Fruit fly (Drosophila melanogaster) whole organism, embryonic: ENCODE data around the gene CG15803.

ENCODE experiments used
- Aef1 ChIP-seq: fragments of 200-800 bp; sonication (Bioruptor generic); IDR thresholded peaks from 3 replicates; pipeline ENCODE4 v1.3.6; 2022; ENCODE audit warnings: missing biosample characterization, missing genetic modification characterization
- Asciz ChIP-seq: fragments of 200-800 bp; sonication (Bioruptor generic); optimal IDR thresholded peaks from 2 replicates; lab custom pipeline; 2017; ENCODE audit warnings: missing biosample characterization, mild to moderate bottlenecking, missing genetic modification characterization, missing genetic modification reagents
- Bgb ChIP-seq: fragments of 200-800 bp; sonication (Bioruptor generic); IDR thresholded peaks from 2 replicates; pipeline ENCODE4 v1.3.6; 2022; ENCODE audit warnings: missing biosample characterization, missing genetic modification characterization; ENCODE audit not compliant: partially characterized antibody
- BtbVII ChIP-seq: fragments of 200-800 bp; sonication (Bioruptor generic); optimal IDR thresholded peaks from 3 replicates; lab custom pipeline; 2017; ENCODE audit warnings: missing biosample characterization, mild to moderate bottlenecking, missing genetic modification characterization
- CG11695 ChIP-seq: fragments of 200-800 bp; sonication (Bioruptor generic); IDR thresholded peaks from 3 replicates; pipeline ENCODE4 v1.3.6; 2022; ENCODE audit warnings: missing biosample characterization, missing genetic modification characterization
- CG12299 ChIP-seq: fragments of 200-800 bp; sonication (Bioruptor generic); optimal IDR thresholded peaks from 2 replicates; lab custom pipeline; 2018; ENCODE audit warnings: missing biosample characterization, mild to moderate bottlenecking, missing genetic modification characterization
- CG1233 ChIP-seq: fragments of 200-800 bp; sonication (Bioruptor generic); optimal IDR thresholded peaks from 4 replicates; lab custom pipeline; 2018; ENCODE audit warnings: missing biosample characterization, mild to moderate bottlenecking, missing genetic modification characterization
- CG13123 ChIP-seq: fragments of 200-800 bp; sonication (Bioruptor generic); optimal IDR thresholded peaks from 2 replicates; lab custom pipeline; 2016; ENCODE audit warnings: missing biosample characterization, missing genetic modification characterization
- CG14710 ChIP-seq: fragments of 200-800 bp; sonication (Bioruptor generic); optimal IDR thresholded peaks from 3 replicates; lab custom pipeline; 2019; ENCODE audit warnings: missing biosample characterization, mild to moderate bottlenecking, missing genetic modification characterization, moderate library complexity
- CG15269 ChIP-seq: fragments of 200-800 bp; sonication (Bioruptor generic); optimal IDR thresholded peaks from 2 replicates; lab custom pipeline; 2018; ENCODE audit warnings: missing biosample characterization, mild to moderate bottlenecking, missing genetic modification characterization, moderate library complexity
- CG16863 ChIP-seq: fragments of 200-800 bp; sonication (Bioruptor generic); optimal IDR thresholded peaks from 3 replicates; lab custom pipeline; 2016; ENCODE audit warnings: missing biosample characterization, missing genetic modification characterization
- CG18599 ChIP-seq: fragments of 200-800 bp; sonication (Bioruptor generic); optimal IDR thresholded peaks from 3 replicates; lab custom pipeline; 2017; ENCODE audit warnings: missing biosample characterization, missing genetic modification characterization, mild to moderate bottlenecking, moderate library complexity, missing genetic modification reagents
- CG3065 ChIP-seq: fragments of 200-800 bp; sonication (Bioruptor generic); optimal IDR thresholded peaks from 2 replicates; lab custom pipeline; 2016; ENCODE audit warnings: missing biosample characterization, missing genetic modification characterization
- CG3163 ChIP-seq: fragments of 200-800 bp; sonication (Bioruptor generic); optimal IDR thresholded peaks from 3 replicates; lab custom pipeline; 2016; ENCODE audit warnings: missing biosample characterization, missing genetic modification characterization
- CG3407 ChIP-seq: fragments of 200-800 bp; sonication (Bioruptor generic); optimal IDR thresholded peaks from 2 replicates; lab custom pipeline; 2018; ENCODE audit warnings: missing biosample characterization, mild to moderate bottlenecking, missing genetic modification characterization
- CG34224 ChIP-seq: fragments of 200-800 bp; sonication (Bioruptor generic); IDR thresholded peaks from 3 replicates; pipeline ENCODE4 v1.3.6; 2022; ENCODE audit warnings: missing biosample characterization, missing genetic modification characterization; ENCODE audit not compliant: partially characterized antibody
- CG3726 ChIP-seq: fragments of 200-800 bp; sonication (Bioruptor generic); IDR thresholded peaks from 3 replicates; pipeline ENCODE4, ENCODE4 v1.3.6; 2022; ENCODE audit warnings: missing biosample characterization, missing genetic modification characterization
- CG3838 ChIP-seq: fragments of 200-800 bp; sonication (Bioruptor generic); optimal IDR thresholded peaks from 3 replicates; lab custom pipeline; 2016; ENCODE audit warnings: missing biosample characterization, missing genetic modification characterization
- CG5180 ChIP-seq: fragments of 200-800 bp; sonication (Bioruptor generic); optimal IDR thresholded peaks from 3 replicates; lab custom pipeline; 2017; ENCODE audit warnings: missing biosample characterization, missing genetic modification characterization, mild to moderate bottlenecking, moderate library complexity, missing genetic modification reagents
- CG7556 ChIP-seq: fragments of 200-800 bp; sonication (Bioruptor generic); optimal IDR thresholded peaks from 2 replicates; lab custom pipeline; 2017; ENCODE audit warnings: missing biosample characterization, mild to moderate bottlenecking, missing genetic modification characterization
- CG7987 ChIP-seq: fragments of 200-800 bp; sonication (Bioruptor generic); optimal IDR thresholded peaks from 2 replicates; lab custom pipeline; 2018; ENCODE audit warnings: missing biosample characterization, mild to moderate bottlenecking, missing genetic modification characterization, moderate library complexity
- CG9797 ChIP-seq: fragments of 200-800 bp; sonication (Bioruptor generic); optimal IDR thresholded peaks from 3 replicates; lab custom pipeline; 2018; ENCODE audit warnings: missing biosample characterization, mild to moderate bottlenecking, missing genetic modification characterization
- CoRest ChIP-seq: fragments of 200-800 bp; sonication (Bioruptor generic); optimal IDR thresholded peaks from 3 replicates; lab custom pipeline; 2018; ENCODE audit warnings: missing biosample characterization, mild to moderate bottlenecking, missing genetic modification characterization, moderate library complexity
- D ChIP-seq, 2 experiments: fragments of 200-800 bp in 1 of 2; fragments of >200 bp in 1 of 2; sonication (Bioruptor generic) in 1 of 2; optimal IDR thresholded peaks; 2 replicates in 1 of 2; 3 replicates in 1 of 2; lab custom pipeline; 2017; ENCODE audit warnings: mild to moderate bottlenecking in 1 of 2, missing biosample characterization in 1 of 2, missing genetic modification characterization in 1 of 2, missing genetic modification reagents in 1 of 2
- D19B ChIP-seq: fragments of 200-800 bp; sonication (Bioruptor generic); optimal IDR thresholded peaks from 2 replicates; lab custom pipeline; 2017; ENCODE audit warnings: missing biosample characterization, mild to moderate bottlenecking, missing genetic modification characterization
- Dek ChIP-seq: fragments of 200-800 bp; sonication (Bioruptor generic); optimal IDR thresholded peaks from 3 replicates; lab custom pipeline; 2019; ENCODE audit warnings: missing biosample characterization, mild to moderate bottlenecking, missing genetic modification characterization, moderate library complexity
- Drgx ChIP-seq: fragments of 200-800 bp; sonication (Bioruptor generic); IDR thresholded peaks from 2 replicates; pipeline ENCODE4 v1.3.6; 2022; ENCODE audit warnings: missing biosample characterization, missing genetic modification characterization
- Eip74EF ChIP-seq, 2 experiments: fragments of 200-800 bp in 1 of 2; fragments of >200 bp in 1 of 2; sonication (Bioruptor generic) in 1 of 2; optimal IDR thresholded peaks; 2 replicates each; lab custom pipeline; 2017 to 2019; ENCODE audit warnings: missing biosample characterization in 2 of 2, missing genetic modification characterization in 2 of 2, mild to moderate bottlenecking in 1 of 2, moderate library complexity in 1 of 2
- MESR4 ChIP-seq: fragments of 200-800 bp; sonication (Bioruptor generic); optimal IDR thresholded peaks from 2 replicates; lab custom pipeline; 2018; ENCODE audit warnings: missing biosample characterization, mild to moderate bottlenecking, missing genetic modification characterization, moderate library complexity
- Sox102F ChIP-seq: fragments of 200-800 bp; sonication (Bioruptor generic); optimal IDR thresholded peaks from 2 replicates; lab custom pipeline; 2018; ENCODE audit warnings: missing biosample characterization, mild to moderate bottlenecking, missing genetic modification characterization, moderate library complexity
- Taf1 ChIP-seq: fragments of 200-800 bp; sonication (Bioruptor generic); IDR thresholded peaks from 2 replicates; pipeline ENCODE4 v1.3.6; 2022; ENCODE audit warnings: missing biosample characterization, missing genetic modification characterization
- Xrp1 ChIP-seq: fragments of 200-800 bp; sonication (Bioruptor generic); IDR thresholded peaks from 2 replicates; pipeline ENCODE4 v1.3.6; 2022; ENCODE audit warnings: missing biosample characterization, missing genetic modification characterization
- ara ChIP-seq: fragments of 200-800 bp; sonication (Bioruptor generic); IDR thresholded peaks from 2 replicates; pipeline ENCODE4 v1.3.6; 2022; ENCODE audit warnings: missing biosample characterization, missing genetic modification characterization
- cad ChIP-seq: fragments of >200 bp; optimal IDR thresholded peaks from 2 replicates; lab custom pipeline; 2017; ENCODE audit warnings: missing biosample characterization, missing genetic modification characterization
- cas ChIP-seq: fragments of 200-800 bp; sonication (Bioruptor generic); IDR thresholded peaks from 2 replicates; pipeline ENCODE4 v1.3.6; 2022; ENCODE audit warnings: missing biosample characterization, missing genetic modification characterization
- dpn ChIP-seq, 2 experiments: fragments of 200-800 bp; sonication (Bioruptor generic); optimal IDR thresholded peaks; 3 replicates each; lab custom pipeline; 2016; ENCODE audit warnings: missing biosample characterization in 2 of 2, missing genetic modification characterization in 2 of 2
- dysf ChIP-seq: fragments of 200-800 bp; sonication (Bioruptor generic); IDR thresholded peaks from 3 replicates; pipeline ENCODE4 v1.3.6; 2022; ENCODE audit warnings: missing biosample characterization, missing genetic modification characterization
- ewg ChIP-seq: fragments of 200-800 bp; sonication (Bioruptor generic); optimal IDR thresholded peaks from 3 replicates; lab custom pipeline; 2017; ENCODE audit warnings: mild to moderate bottlenecking, missing biosample characterization, missing genetic modification reagents, missing genetic modification characterization
- fru ChIP-seq: fragments of >200 bp; optimal IDR thresholded peaks from 2 replicates; lab custom pipeline; 2017
- gce ChIP-seq: fragments of 200-800 bp; sonication (Bioruptor generic); IDR thresholded peaks from 3 replicates; pipeline ENCODE4 v1.3.6; 2022; ENCODE audit warnings: missing biosample characterization, missing genetic modification characterization
- gfzf ChIP-seq: fragments of 200-800 bp; sonication (Bioruptor generic); optimal IDR thresholded peaks from 2 replicates; lab custom pipeline; 2016; ENCODE audit warnings: missing biosample characterization, mild to moderate bottlenecking, missing genetic modification characterization, moderate library complexity
- gsb-n ChIP-seq: fragments of 200-800 bp; sonication (Bioruptor generic); optimal IDR thresholded peaks from 3 replicates; lab custom pipeline; 2018; ENCODE audit warnings: missing biosample characterization, mild to moderate bottlenecking, missing genetic modification characterization
- hb ChIP-seq: fragments of 200-800 bp; sonication (Bioruptor generic); IDR thresholded peaks from 3 replicates; pipeline ENCODE4 v1.3.6; 2022; ENCODE audit warnings: missing biosample characterization, missing genetic modification characterization; ENCODE audit not compliant: partially characterized antibody
- kah ChIP-seq: fragments of 200-800 bp; sonication (Bioruptor generic); optimal IDR thresholded peaks from 2 replicates; lab custom pipeline; 2018; ENCODE audit warnings: missing biosample characterization, mild to moderate bottlenecking, missing genetic modification characterization
- mirr ChIP-seq: fragments of 200-800 bp; sonication (Bioruptor generic); optimal IDR thresholded peaks from 3 replicates; lab custom pipeline; 2018; ENCODE audit warnings: missing biosample characterization, mild to moderate bottlenecking, missing genetic modification characterization
- pan ChIP-seq, 4 experiments: fragments of >200 bp in 3 of 4; fragments of 200-800 bp in 1 of 4; sonication (Bioruptor generic) in 1 of 4; optimal IDR thresholded peaks in 3 of 4; IDR thresholded peaks in 1 of 4; 2 replicates each; pipeline versions ENCODE4 v1.3.6 to Lab custom; 2017 to 2022; ENCODE audit warnings: missing biosample characterization in 2 of 4, missing genetic modification characterization in 2 of 4, mixed read lengths in 1 of 4
- sens ChIP-seq: fragments of 200-800 bp; sonication (Bioruptor generic); peaks from one replicate; lab custom pipeline; 2016; ENCODE audit warnings: missing biosample characterization, missing genetic modification characterization
- sens-2 ChIP-seq: fragments of 200-800 bp; sonication (Bioruptor generic); IDR thresholded peaks from 2 replicates; pipeline ENCODE4 v1.3.6; 2022; ENCODE audit warnings: missing biosample characterization, missing genetic modification characterization
- sisA ChIP-seq: fragments of 200-800 bp; sonication (Bioruptor generic); IDR thresholded peaks from 2 replicates; pipeline ENCODE4 v1.3.6; 2022; ENCODE audit warnings: missing biosample characterization, missing genetic modification characterization

Gene CG15803

dm6 chr3R:18298298-18298899 lies 62.1 kb downstream of the CG15803 start (continued):
- TF ChIP-seq CG5180 (GFP tag; lab: Kevin White, UChicago) (no peak), CG7556 (GFP tag; lab: Kevin White, UChicago) (no peak), CG9797 (GFP tag; lab: Kevin White, UChicago) (no peak), fru (no peak), D (optimal IDR thresholded peaks at IDR 0.05; lab: Kevin White, UChicago) (peak; percentile 72), D (GFP tag; optimal IDR thresholded peaks at IDR 0.05; lab: Kevin White, UChicago) (no peak), CG12299 (tag; lab: Kevin White, UChicago) (no peak), kah (GFP tag; lab: Kevin White, UChicago) (peak; percentile 83), pan (optimal IDR thresholded peaks at IDR 0.05; lab: Kevin White, UChicago) (no peak), pan (GFP tag; optimal IDR thresholded peaks at IDR 0.05 in 1 of 2, IDR thresholded peaks at IDR 0.05 in 1 of 2) (peak in 1 of 2 experiments; percentile 17), Dek (no peak), gsb-n (tag; lab: Kevin White, UChicago) (no peak), CG3407 (no peak), CG3163 (peak; percentile 22), CoRest (tag; lab: Kevin White, UChicago) (peak; percentile 6), CG15269 (tag; lab: Kevin White, UChicago) (no peak), CG34224 (peak; percentile 42; the same call in 2 of the 3 replicates), D19B (GFP tag; lab: Kevin White, UChicago) (no peak), Drgx (GFP tag; lab: Robert Waterston, UW) (peak; percentile 60), cad (GFP tag; lab: Kevin White, UChicago) (no peak), sens (GFP tag; lab: Kevin White, UChicago) (peak; percentile 68), BtbVII (peak; percentile 25), CG3065 (no peak), sisA (no peak), ewg (GFP tag; lab: Kevin White, UChicago) (peak; percentile 59), CG3838 (GFP tag; lab: Kevin White, UChicago) (no peak), Sox102F (no peak), sens-2 (GFP tag; lab: Robert Waterston, UW) (no peak), Asciz (GFP tag; lab: Kevin White, UChicago) (no peak), cas (GFP tag; lab: Robert Waterston, UW) (no peak), dpn (GFP tag; optimal IDR thresholded peaks at IDR 0.05; lab: Kevin White, UChicago) (no peak), dysf (GFP tag; lab: Robert Waterston, UW) (peak; percentile 17; the same call in 1 of the 3 replicates), CG13123 (GFP tag; lab: Kevin White, UChicago) (no peak), Bgb (peak; percentile 28; the same call in 1 of the 2 replicates), Xrp1 (no peak), CG18599 (GFP tag; lab: Kevin White, UChicago) (peak; percentile 54), CG7987 (GFP tag; lab: Kevin White, UChicago) (peak; percentile 23), Taf1 (GFP tag; lab: Robert Waterston, UW) (no peak), CG1233 (GFP tag; lab: Kevin White, UChicago) (no peak), CG16863 (no peak), hb (GFP tag; lab: Robert Waterston, UW) (no peak), Eip74EF (GFP tag; optimal IDR thresholded peaks at IDR 0.05; lab: Kevin White, UChicago) (no peak), MESR4 (GFP tag; lab: Kevin White, UChicago) (peak; percentile 67), CG3726 (no peak), gce (GFP tag; lab: Robert Waterston, UW) (no peak), mirr (peak; percentile 60), gfzf (GFP tag; lab: Kevin White, UChicago) (no peak), CG14710 (tag; lab: Kevin White, UChicago) (no peak), CG11695 (GFP tag; lab: Robert Waterston, UW) (0 out of 3 replicates have a peak, but pooled peaks have one; percentile 1), ara (GFP tag; lab: Robert Waterston, UW) (no peak), Aef1 (peak; percentile 72)
